Worm (Caenorhabditis elegans) whole organism, L3 larva: ENCODE measurements around the gene C08B6.5.

ENCODE experiments used
- R02D3.7 ChIP-seq: fragments of 150-350 bp; optimal IDR thresholded peaks from 2 replicates; lab custom pipeline; 2014; ENCODE audit warnings: missing biosample characterization, missing genetic modification characterization
- ama-1 ChIP-seq: fragments of 150-350 bp; optimal IDR thresholded peaks from 2 replicates; lab custom pipeline; 2018

- no peak for TF ChIP-seq R02D3.7 (tag; lab: Kevin White, UChicago)
- no peak for TF ChIP-seq ama-1
Observed at ce11 chrV:10107309-10107708, 10.3 kb upstream of the C08B6.5 start, which contains the start of gene C08B6.11.
